Fruit fly (Drosophila melanogaster): ENCODE data around the gene CG33296.

dm6 chr2L:7690449-7690848 lies 26.0 kb downstream of the CG33296 start:
- no peak for TF ChIP-seq fd96Cb (tag; optimal IDR thresholded peaks at IDR 0.05)
- no peak for TF ChIP-seq unpg (GFP tag; optimal IDR thresholded peaks at IDR 0.05)
- no peak for TF ChIP-seq Oli (tag; optimal IDR thresholded peaks at IDR 0.05)
- no peak for TF ChIP-seq CG2199 (GFP tag; IDR thresholded peaks at IDR 0.05)
- TF ChIP-seq HLH4C (GFP tag; IDR thresholded peaks at IDR 0.05; ENCODE audit: partially characterized antibody): no peak
